Worm (Caenorhabditis elegans): ENCODE measurements around the gene Y39A3A.3.

The Y39A3A.3 gene

ce11 chrIII:2110249-2110648 is 42.1 kb upstream of the Y39A3A.3 start, which contains the start of gene Y48G9A.7:
Gene Y48G9A.7, plus strand, starts transcription at chrIII:2110549.
- TF ChIP-seq nhr-48 (tag; optimal IDR thresholded peaks at IDR 0.05) = no peak
- TF ChIP-seq pqm-1 (tag; optimal IDR thresholded peaks at IDR 0.05) = no peak
- TF ChIP-seq snpc-4 (tag; optimal IDR thresholded peaks at IDR 0.05) = no peak
- TF ChIP-seq T26A8.4 (GFP tag; IDR thresholded peaks at IDR 0.05) = no peak
- no peak for TF ChIP-seq R02D3.7 (tag; optimal IDR thresholded peaks at IDR 0.05)
- TF ChIP-seq ceh-28 (tag; optimal IDR thresholded peaks at IDR 0.05) = no peak

DNA sequence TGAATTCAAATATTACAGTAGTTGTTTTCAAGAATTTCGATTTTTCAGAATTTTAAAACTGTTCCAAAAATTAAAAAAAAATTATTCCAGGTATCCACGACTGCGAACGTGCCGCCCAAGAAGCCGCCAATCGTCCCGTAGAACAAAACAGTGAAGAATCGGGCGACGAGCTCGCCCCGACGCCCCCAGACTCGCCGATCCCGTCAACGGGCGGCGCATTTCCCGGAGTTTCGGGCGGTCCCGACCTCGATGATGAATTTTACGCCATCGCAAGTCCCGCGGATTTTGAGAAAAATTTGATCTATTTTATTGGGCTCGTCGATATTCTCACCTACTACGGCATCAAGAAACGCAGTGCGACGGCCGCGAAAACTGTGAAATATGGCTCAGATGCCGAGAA is 37.8 kb upstream of the Y39A3A.3 start:
- TF ChIP-seq cey-2 (tag; optimal IDR thresholded peaks at IDR 0.05; ENCODE audit: borderline replicate concordance, insufficient read depth) = no peak
- TF ChIP-seq egl-27 (tag; optimal IDR thresholded peaks at IDR 0.05) = no peak
- TF ChIP-seq ztf-7 (tag; optimal IDR thresholded peaks at IDR 0.05) = no peak
- TF ChIP-seq R02D3.7 (tag; optimal IDR thresholded peaks at IDR 0.05) = no peak
- no peak for TF ChIP-seq mdl-1 (tag; optimal IDR thresholded peaks at IDR 0.05)
- TF ChIP-seq zfp-3 (GFP tag; conservative IDR thresholded peaks at IDR 0.05) = no peak
- no peak for TF ChIP-seq nhr-42 (GFP tag; IDR thresholded peaks at IDR 0.05)
- TF ChIP-seq aha-1 (tag) = peak; percentile 75
- TF ChIP-seq dmd-6 (GFP tag; IDR thresholded peaks at IDR 0.05) = no peak
- no peak for TF ChIP-seq unc-39 (tag; optimal IDR thresholded peaks at IDR 0.05)
- no peak for TF ChIP-seq lim-7 (GFP tag; IDR thresholded peaks at IDR 0.05)
- TF ChIP-seq snpc-1.2 (GFP tag; IDR thresholded peaks at IDR 0.05) = no peak
- TF ChIP-seq hlh-30 (tag; optimal IDR thresholded peaks at IDR 0.05; ENCODE audit: insufficient read depth) = no peak
- peak; percentile 79 for TF ChIP-seq set-16 (GFP tag; IDR thresholded peaks at IDR 0.05)
- no peak for TF ChIP-seq nhr-25 (tag; optimal IDR thresholded peaks at IDR 0.05; ENCODE audit: borderline replicate concordance, insufficient read depth)
- TF ChIP-seq nhr-77 (tag; optimal IDR thresholded peaks at IDR 0.05) = no peak
- TF ChIP-seq D1046.2 (GFP tag; IDR thresholded peaks at IDR 0.05) = 0 out of 2 replicates have a peak, but pooled peaks have one; percentile 49

DNA sequence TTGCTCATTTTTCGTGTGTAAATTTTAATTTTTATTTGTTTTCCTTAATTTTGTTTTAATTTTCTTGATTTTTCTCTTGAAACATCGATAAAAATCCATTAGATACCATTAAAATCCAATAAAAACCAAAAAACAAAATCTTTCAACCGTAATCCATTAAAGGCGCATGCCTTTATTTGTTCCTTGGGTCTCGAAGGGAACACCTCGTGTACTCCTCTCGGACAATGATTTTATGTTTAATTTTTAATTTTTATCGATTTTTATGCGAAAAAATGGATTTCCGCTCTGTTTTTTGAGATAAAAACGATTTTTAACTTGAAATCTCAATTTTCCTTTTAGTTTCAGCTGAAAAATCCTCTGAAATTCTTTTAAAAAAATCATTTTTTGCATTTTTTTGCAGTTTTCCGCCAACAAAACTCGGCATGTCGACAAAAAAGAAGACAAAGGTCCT is 33.8 kb upstream of the Y39A3A.3 start, which contains the start of gene ppk-2:
ppk-2 (plus strand) TSS at position 401 of the 451 bp plus-strand sequence.
- TF ChIP-seq lsy-2 (tag; optimal IDR thresholded peaks at IDR 0.05) = peak in 1 of 2 experiments; percentile 49
- TF ChIP-seq daf-8 (GFP tag; IDR thresholded peaks at IDR 0.05) = no peak
- TF ChIP-seq lin-38 (GFP tag; IDR thresholded peaks at IDR 0.05) = peak; percentile 57
- peak; percentile 67 for TF ChIP-seq F49E8.2 (tag; optimal IDR thresholded peaks at IDR 0.05; ENCODE audit: borderline replicate concordance)
- no peak for TF ChIP-seq T20F7.1 (GFP tag; optimal IDR thresholded peaks at IDR 0.05)
- TF ChIP-seq lir-3 (tag; optimal IDR thresholded peaks at IDR 0.05) = no peak
- no peak for TF ChIP-seq ama-1 (optimal IDR thresholded peaks at IDR 0.05)
- TF ChIP-seq unc-39 (tag; optimal IDR thresholded peaks at IDR 0.05) = no peak
- peak; percentile 30 for TF ChIP-seq unc-130 (GFP tag; optimal IDR thresholded peaks at IDR 0.05)
- TF ChIP-seq F44E2.7 (GFP tag; IDR thresholded peaks at IDR 0.05) = no peak
- TF ChIP-seq mes-2 (tag; optimal IDR thresholded peaks at IDR 0.05; ENCODE audit: poor library complexity, severe bottlenecking) = peak; percentile 43

DNA sequence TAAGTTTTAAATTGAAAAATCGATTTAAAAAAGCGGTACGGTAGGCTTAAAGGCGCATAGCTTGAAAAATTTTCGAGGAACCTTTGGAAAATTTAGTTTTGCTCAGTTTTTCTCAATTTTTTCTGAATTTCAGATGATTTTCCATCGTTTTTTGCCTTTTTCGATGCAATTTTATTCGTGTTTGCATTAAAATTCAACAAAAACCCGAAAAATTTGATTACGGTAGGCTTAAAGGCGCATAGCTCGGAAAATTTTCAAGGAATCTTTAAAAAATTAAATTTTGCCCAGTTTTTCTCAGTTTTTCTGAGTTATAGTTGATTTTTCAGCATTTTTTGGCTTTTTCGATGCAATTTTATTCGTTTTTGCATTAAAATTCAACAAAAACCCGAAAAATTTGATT is 33.2 kb upstream of the Y39A3A.3 start:
- no peak for TF ChIP-seq egl-43 (GFP tag; IDR thresholded peaks at IDR 0.05)
- TF ChIP-seq nhr-42 (GFP tag; IDR thresholded peaks at IDR 0.05) = no peak
- no peak for TF ChIP-seq ceh-28 (tag; optimal IDR thresholded peaks at IDR 0.05)
- no peak for TF ChIP-seq aha-1 (tag)
- TF ChIP-seq daf-8 (GFP tag; IDR thresholded peaks at IDR 0.05) = no peak
- TF ChIP-seq arid-1 (GFP tag; conservative IDR thresholded peaks at IDR 0.05) = no peak
- TF ChIP-seq zip-11 (GFP tag; IDR thresholded peaks at IDR 0.05) = no peak
- no peak for TF ChIP-seq attf-4 (tag; optimal IDR thresholded peaks at IDR 0.05)
